Worm (Caenorhabditis elegans) whole organism, L2 larva: ENCODE data around the gene C34E10.9.

ENCODE experiments used
- R02D3.7 ChIP-seq: fragments of 150-350 bp; optimal IDR thresholded peaks from 2 replicates; lab custom pipeline; 2014; ENCODE audit warnings: missing biosample characterization, missing genetic modification characterization
- ZK546.5 ChIP-seq: sonication (generic microtip); optimal IDR thresholded peaks from 2 replicates; lab custom pipeline; 2017; ENCODE audit warnings: missing biosample characterization, missing genetic modification characterization
- alr-1 ChIP-seq: fragments of 150-350 bp; optimal IDR thresholded peaks from 2 replicates; lab custom pipeline; 2014; ENCODE audit warnings: missing biosample characterization, missing genetic modification characterization
- aly-2 ChIP-seq: fragments of 150-350 bp; optimal IDR thresholded peaks from 2 replicates; lab custom pipeline; 2014; ENCODE audit warnings: missing biosample characterization, missing genetic modification characterization
- ama-1 ChIP-seq: fragments of 150-350 bp; optimal IDR thresholded peaks from 2 replicates; lab custom pipeline; 2018; ENCODE audit warnings: inconsistent platforms
- blmp-1 ChIP-seq: sonication (generic microtip); optimal IDR thresholded peaks from 2 replicates; lab custom pipeline; 2017; ENCODE audit warnings: missing genetic modification characterization, mild to moderate bottlenecking, missing compliant biosample characterization, antibody characterized with exemption, moderate library complexity; ENCODE audit not compliant: insufficient read depth
- ceh-16 ChIP-seq: fragments of 150-350 bp; optimal IDR thresholded peaks from 2 replicates; lab custom pipeline; 2014; ENCODE audit warnings: missing biosample characterization, missing genetic modification characterization
- ceh-82 ChIP-seq: fragments of 150-350 bp; optimal IDR thresholded peaks from 2 replicates; lab custom pipeline; 2014; ENCODE audit warnings: missing biosample characterization, missing genetic modification characterization
- crh-2 ChIP-seq: sonication (generic microtip); optimal IDR thresholded peaks from 2 replicates; lab custom pipeline; 2017; ENCODE audit warnings: missing biosample characterization, missing genetic modification characterization
- dmd-4 ChIP-seq: sonication (generic microtip); optimal IDR thresholded peaks from 2 replicates; lab custom pipeline; 2017; ENCODE audit warnings: missing biosample characterization, missing genetic modification characterization
- egl-27 ChIP-seq: sonication (generic microtip); optimal IDR thresholded peaks from 3 replicates; lab custom pipeline; 2017; ENCODE audit warnings: missing biosample characterization, missing genetic modification reagents, missing genetic modification characterization
- elt-3 ChIP-seq: sonication (generic microtip); optimal IDR thresholded peaks from 2 replicates; lab custom pipeline; 2017; ENCODE audit warnings: missing biosample characterization, missing genetic modification characterization
- lin-11 ChIP-seq: fragments of 150-350 bp; sonication (generic microtip); optimal IDR thresholded peaks from 2 replicates; lab custom pipeline; 2014; ENCODE audit warnings: missing biosample characterization, missing genetic modification characterization, inconsistent platforms, mixed read lengths
- lin-13 ChIP-seq: fragments of 150-350 bp; optimal IDR thresholded peaks from 2 replicates; lab custom pipeline; 2014; ENCODE audit warnings: missing biosample characterization, missing genetic modification reagents, missing genetic modification characterization
- lin-39 ChIP-seq: fragments of 150-350 bp; optimal IDR thresholded peaks from 2 replicates; lab custom pipeline; 2014; ENCODE audit warnings: missing biosample characterization, missing genetic modification reagents, missing genetic modification characterization
- lsy-2 ChIP-seq, 2 experiments: fragments of 150-350 bp in 1 of 2; sonication (generic microtip) in 1 of 2; optimal IDR thresholded peaks; 2 replicates each; lab custom pipeline; 2014 to 2017; ENCODE audit warnings: missing biosample characterization in 2 of 2, missing genetic modification characterization in 2 of 2
- mbf-1 ChIP-seq: sonication (generic microtip); optimal IDR thresholded peaks from 2 replicates; lab custom pipeline; 2017; ENCODE audit warnings: missing biosample characterization, missing genetic modification characterization
- mdl-1 ChIP-seq, 2 experiments: fragments of 150-350 bp in 1 of 2; sonication (generic microtip) in 1 of 2; optimal IDR thresholded peaks; 2 replicates each; lab custom pipeline; 2017; ENCODE audit warnings: missing biosample characterization in 2 of 2, missing genetic modification characterization in 2 of 2
- nhr-10 ChIP-seq: sonication (generic microtip); optimal IDR thresholded peaks from 2 replicates; lab custom pipeline; 2017; ENCODE audit warnings: missing biosample characterization, missing genetic modification characterization
- nhr-21 ChIP-seq: fragments of 150-350 bp; optimal IDR thresholded peaks from 2 replicates; lab custom pipeline; 2014; ENCODE audit warnings: missing biosample characterization, missing genetic modification characterization
- nhr-23 ChIP-seq: fragments of 150-350 bp; optimal IDR thresholded peaks from 2 replicates; lab custom pipeline; 2014; ENCODE audit warnings: missing biosample characterization, missing genetic modification reagents, missing genetic modification characterization
- nhr-25 ChIP-seq: fragments of 150-350 bp; sonication (generic microtip); optimal IDR thresholded peaks from 3 replicates; lab custom pipeline; 2014; ENCODE audit warnings: missing biosample characterization, missing genetic modification characterization
- nhr-77 ChIP-seq: fragments of 150-350 bp; optimal IDR thresholded peaks from 2 replicates; lab custom pipeline; 2014; ENCODE audit warnings: missing biosample characterization, missing genetic modification characterization
- peb-1 ChIP-seq: fragments of 150-350 bp; optimal IDR thresholded peaks from 2 replicates; lab custom pipeline; 2014; ENCODE audit warnings: missing biosample characterization, missing genetic modification characterization
- skn-1 ChIP-seq: sonication (generic microtip); optimal IDR thresholded peaks from 2 replicates; lab custom pipeline; 2017; ENCODE audit warnings: missing biosample characterization, missing genetic modification characterization
- sma-3 ChIP-seq: sonication (generic microtip); optimal IDR thresholded peaks from 2 replicates; lab custom pipeline; 2016; ENCODE audit warnings: missing genetic modification reagents, missing genetic modification characterization, missing compliant biosample characterization
- sma-9 ChIP-seq, 2 experiments: fragments of 150-350 bp in 1 of 2; sonication (generic microtip) in 1 of 2; optimal IDR thresholded peaks; 2 replicates each; lab custom pipeline; 2014 to 2016; ENCODE audit warnings: missing genetic modification characterization in 2 of 2, mild to moderate bottlenecking in 1 of 2, missing biosample characterization in 1 of 2, missing compliant biosample characterization in 1 of 2, missing genetic modification reagents in 1 of 2, moderate library complexity in 1 of 2
- snpc-4 ChIP-seq: fragments of 150-350 bp; optimal IDR thresholded peaks from 2 replicates; lab custom pipeline; 2014; ENCODE audit warnings: missing biosample characterization, missing genetic modification characterization
- unc-39 ChIP-seq: fragments of 150-350 bp; optimal IDR thresholded peaks from 2 replicates; lab custom pipeline; 2014; ENCODE audit warnings: missing biosample characterization, missing genetic modification characterization
- unc-55 ChIP-seq: fragments of 150-350 bp; sonication (generic microtip); optimal IDR thresholded peaks from 3 replicates; lab custom pipeline; 2014; ENCODE audit warnings: missing biosample characterization, missing genetic modification reagents, missing genetic modification characterization
- unc-62 ChIP-seq: fragments of 150-350 bp; optimal IDR thresholded peaks from 2 replicates; lab custom pipeline; 2014; ENCODE audit warnings: missing biosample characterization, missing genetic modification reagents, missing genetic modification characterization
- zag-1 ChIP-seq: fragments of 150-350 bp; optimal IDR thresholded peaks from 2 replicates; lab custom pipeline; 2014; ENCODE audit warnings: missing biosample characterization, missing genetic modification characterization
- ztf-1 ChIP-seq: fragments of 200-800 bp; sonication (Bioruptor generic); conservative IDR thresholded peaks from 2 replicates; pipeline ENCODE4 v1.3.6; 2022; ENCODE audit warnings: missing genetic modification characterization, missing compliant biosample characterization
- ztf-11 ChIP-seq: sonication (generic microtip); optimal IDR thresholded peaks from 2 replicates; lab custom pipeline; 2017; ENCODE audit warnings: missing biosample characterization, missing genetic modification characterization
- ztf-4 ChIP-seq: fragments of 150-350 bp; optimal IDR thresholded peaks from 2 replicates; lab custom pipeline; 2014; ENCODE audit warnings: missing biosample characterization, missing genetic modification characterization

C34E10.9 gene

DNA sequence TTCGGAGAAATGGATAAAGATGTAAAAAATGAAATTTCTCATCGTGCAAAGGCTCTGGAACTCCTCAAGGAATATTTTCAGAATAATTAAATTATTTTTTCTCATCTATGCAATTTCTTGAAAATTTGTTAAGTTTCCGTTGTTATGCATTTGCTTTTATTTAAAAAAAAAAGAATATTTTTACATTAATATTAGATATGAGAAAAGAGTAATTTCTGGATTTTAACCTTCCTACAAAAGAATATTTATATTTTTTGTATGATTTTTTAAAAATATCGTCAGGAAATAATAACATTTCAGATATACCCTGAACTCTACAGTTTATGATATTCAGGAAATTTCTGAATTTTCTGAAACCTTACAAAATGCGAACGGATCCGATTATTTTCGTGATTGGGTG lies 1.6 kb upstream of the C34E10.9 start, which contains the start of gene gro-1:
gro-1 (plus strand) TSS at position 301 of the 400 bp plus-strand sequence.
- no peak for TF ChIP-seq unc-62 (GFP tag; lab: Kevin White, UChicago)
- TF ChIP-seq mdl-1 (tag; optimal IDR thresholded peaks at IDR 0.05; lab: Kevin White, UChicago): no peak
- TF ChIP-seq peb-1: no peak
- TF ChIP-seq blmp-1: no peak
- no peak for TF ChIP-seq skn-1 (tag; lab: Kevin White, UChicago)
- TF ChIP-seq ama-1 (lab: Kevin White, UChicago): no peak
- TF ChIP-seq elt-3: no peak
- TF ChIP-seq lin-39 (tag; lab: Kevin White, UChicago): no peak
- TF ChIP-seq ceh-82: no peak
- no peak for TF ChIP-seq ztf-1

DNA sequence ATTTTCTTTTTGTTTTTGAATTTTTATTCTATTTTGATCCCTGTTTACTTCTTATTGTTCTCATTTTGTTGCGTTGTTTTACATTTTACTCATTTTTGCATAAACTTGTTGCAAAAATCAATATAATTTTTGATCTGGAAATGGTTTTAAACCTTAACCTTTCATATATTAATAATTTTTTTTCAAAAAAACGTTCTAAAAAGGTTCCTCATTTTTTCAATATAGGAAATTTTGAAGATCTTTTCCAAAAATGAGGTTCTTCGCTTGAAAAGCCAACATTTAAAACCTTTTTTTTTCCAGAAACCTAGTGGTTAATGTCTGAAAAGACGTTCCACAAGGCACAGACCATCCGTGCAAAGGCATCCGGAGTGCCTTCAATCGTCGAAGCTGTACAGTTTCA lies 2.8 kb downstream of the C34E10.9 start, which contains the start of gene gop-3:
gop-3 (plus strand) TSS at position 301 of the 400 bp plus-strand sequence.
- TF ChIP-seq unc-39 (tag; lab: Kevin White, UChicago) (no peak), sma-9 (GFP tag; optimal IDR thresholded peaks at IDR 0.05; lab: Kevin White, UChicago) (no peak), sma-9 (tag; optimal IDR thresholded peaks at IDR 0.05; lab: Kevin White, UChicago) (no peak), nhr-21 (no peak)

DNA sequence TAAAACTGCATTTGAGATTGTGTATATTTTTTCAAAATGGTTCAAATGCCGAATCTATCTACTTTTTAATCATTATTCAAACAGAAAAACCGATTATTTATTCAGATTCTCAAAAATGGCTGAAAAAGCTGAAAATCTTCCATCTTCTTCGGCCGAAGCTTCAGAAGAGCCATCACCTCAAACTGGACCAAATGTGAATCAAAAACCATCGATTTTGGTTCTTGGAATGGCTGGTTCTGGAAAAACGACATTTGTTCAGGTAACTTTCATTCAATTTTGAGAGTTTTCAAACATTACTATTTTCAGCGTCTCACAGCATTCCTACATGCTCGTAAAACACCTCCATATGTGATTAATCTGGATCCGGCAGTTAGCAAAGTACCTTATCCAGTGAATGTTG lies 4.3 kb downstream of the C34E10.9 start, which contains the start of gene gop-2:
gop-2 (plus strand) TSS at position 106 of the 400 bp plus-strand sequence.
- TF ChIP-seq ztf-11: no peak
- no peak for TF ChIP-seq lin-11
- no peak for TF ChIP-seq crh-2 (tag; lab: Kevin White, UChicago)
- no peak for TF ChIP-seq nhr-77 (tag; lab: Kevin White, UChicago)
- no peak for TF ChIP-seq ZK546.5 (tag; lab: Kevin White, UChicago)
- TF ChIP-seq blmp-1: no peak
- no peak for TF ChIP-seq dmd-4 (tag; lab: Kevin White, UChicago)
- no peak for TF ChIP-seq aly-2 (tag; lab: Kevin White, UChicago)
- TF ChIP-seq ceh-82: no peak
- no peak for TF ChIP-seq elt-3
- TF ChIP-seq egl-27 (tag; lab: Kevin White, UChicago): no peak
- TF ChIP-seq sma-3 (GFP tag; lab: Kevin White, UChicago): no peak
- no peak for TF ChIP-seq nhr-21
- no peak for TF ChIP-seq ceh-16 (tag; lab: Kevin White, UChicago)
- no peak for TF ChIP-seq nhr-23 (tag; lab: Kevin White, UChicago)
- TF ChIP-seq unc-39 (tag; lab: Kevin White, UChicago): no peak
- no peak for TF ChIP-seq lin-13 (GFP tag; lab: Kevin White, UChicago)

DNA sequence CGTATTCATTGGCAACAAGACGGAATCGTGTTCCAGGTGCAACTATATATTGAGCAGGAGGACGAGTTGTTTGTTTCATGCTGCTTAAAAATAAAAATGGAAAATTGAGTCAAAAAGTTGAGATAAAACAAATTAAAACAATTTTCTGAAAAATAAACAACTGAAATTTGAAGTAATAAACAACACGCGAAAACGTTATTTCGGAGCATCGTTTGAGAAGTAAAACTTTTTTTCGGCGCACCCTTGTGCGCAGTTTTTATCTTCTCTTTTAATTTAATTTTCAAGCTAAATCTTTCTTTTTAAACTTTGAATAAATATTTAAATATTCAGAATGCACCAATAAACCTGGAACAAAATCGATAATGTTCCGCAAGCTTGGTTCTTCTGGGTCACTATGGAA lies 9.1 kb downstream of the C34E10.9 start, which contains the start of the genes sumv-1 and gop-1:
sumv-1 (minus strand) TSS at position 80 of the 400 bp plus-strand sequence.
gop-1 (plus strand) TSS at position 331 of the 400 bp plus-strand sequence.
- TF ChIP-seq alr-1 (tag; lab: Kevin White, UChicago): no peak
- TF ChIP-seq mdl-1 (tag; optimal IDR thresholded peaks at IDR 0.05; lab: Kevin White, UChicago): no peak
- no peak for TF ChIP-seq nhr-25 (tag; lab: Kevin White, UChicago)
- no peak for TF ChIP-seq mbf-1 (tag; lab: Kevin White, UChicago)
- no peak for TF ChIP-seq lin-11
- no peak for TF ChIP-seq lsy-2 (tag; optimal IDR thresholded peaks at IDR 0.05; lab: Kevin White, UChicago)
- TF ChIP-seq sma-3 (GFP tag; lab: Kevin White, UChicago): no peak
- no peak for TF ChIP-seq blmp-1
- TF ChIP-seq egl-27 (tag; lab: Kevin White, UChicago): no peak

DNA sequence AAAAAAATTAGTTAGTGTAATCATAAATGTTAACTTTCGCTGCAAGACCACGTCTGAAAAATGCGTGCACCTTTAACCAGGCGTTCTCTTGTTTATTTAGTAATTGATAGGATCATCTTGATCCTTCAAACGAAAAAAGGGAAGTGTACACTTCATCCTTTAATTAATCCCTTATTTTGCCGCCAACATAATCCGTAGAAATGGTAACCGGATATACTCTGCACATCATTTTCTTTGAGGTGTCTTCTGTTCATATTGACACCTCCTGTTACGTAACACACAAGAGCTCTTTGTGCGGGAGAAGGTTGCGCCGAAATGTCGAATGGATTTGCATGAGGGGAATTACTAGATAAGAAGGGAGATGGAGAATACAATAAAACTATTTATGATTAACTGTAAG lies 14.5 kb downstream of the C34E10.9 start:
- TF ChIP-seq egl-27 (tag; lab: Kevin White, UChicago) (no peak), skn-1 (tag; lab: Kevin White, UChicago) (no peak), sma-9 (GFP tag; optimal IDR thresholded peaks at IDR 0.05; lab: Kevin White, UChicago) (no peak), sma-9 (tag; optimal IDR thresholded peaks at IDR 0.05; lab: Kevin White, UChicago) (no peak), snpc-4 (no peak), lsy-2 (tag; optimal IDR thresholded peaks at IDR 0.05; lab: Kevin White, UChicago) (no peak)

DNA sequence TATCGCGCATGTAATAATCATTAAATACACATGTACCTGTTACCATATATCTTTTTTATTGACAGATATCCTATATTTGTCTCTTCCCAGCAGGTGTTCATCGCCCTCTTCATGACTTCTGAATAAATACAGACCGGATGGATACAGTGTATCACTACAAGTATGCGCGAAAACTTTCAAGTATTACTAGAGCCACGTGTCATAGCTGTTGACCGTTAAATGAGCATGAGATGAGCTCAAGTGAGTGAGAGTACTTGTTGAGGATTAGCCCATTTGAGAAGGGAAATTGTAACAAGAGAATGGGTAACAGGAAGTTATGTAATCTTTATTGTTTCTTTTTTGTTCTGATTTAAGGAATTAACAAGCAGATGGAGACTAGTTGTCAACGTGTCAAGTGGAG lies 18.1 kb downstream of the C34E10.9 start:
- TF ChIP-seq ama-1 (lab: Kevin White, UChicago) (no peak), unc-39 (tag; lab: Kevin White, UChicago) (no peak), nhr-10 (tag; lab: Kevin White, UChicago) (no peak), R02D3.7 (tag; lab: Kevin White, UChicago) (no peak), skn-1 (tag; lab: Kevin White, UChicago) (no peak), unc-55 (GFP tag; lab: Kevin White, UChicago) (no peak), lin-11 (no peak), zag-1 (tag; lab: Kevin White, UChicago) (no peak), mdl-1 (tag; optimal IDR thresholded peaks at IDR 0.05; lab: Kevin White, UChicago) (no peak), mbf-1 (tag; lab: Kevin White, UChicago) (no peak), blmp-1 (no peak), nhr-23 (tag; lab: Kevin White, UChicago) (no peak), elt-3 (no peak), nhr-25 (tag; lab: Kevin White, UChicago) (no peak), ztf-4 (no peak)
- TF ChIP-seq, all 48 proteins: peak for 0
